Fruit fly (Drosophila melanogaster) whole organism, pupa: ENCODE measurements around the gene CG13101.

ENCODE experiments used
- CG10348 ChIP-seq: fragments of 200-800 bp; sonication (Bioruptor generic); IDR thresholded peaks from 2 replicates; pipeline ENCODE4 v1.3.6; 2022; ENCODE audit warnings: missing biosample characterization, missing genetic modification characterization
- CG12605 ChIP-seq: fragments of 200-800 bp; sonication (Bioruptor generic); IDR thresholded peaks from 2 replicates; pipeline ENCODE4 v1.3.6; 2022; ENCODE audit warnings: missing biosample characterization, missing genetic modification characterization
- CG13204 ChIP-seq: fragments of 200-800 bp; sonication (Bioruptor generic); optimal IDR thresholded peaks from 2 replicates; lab custom pipeline; 2018; ENCODE audit warnings: missing biosample characterization, mild to moderate bottlenecking, missing genetic modification characterization, moderate library complexity
- CG14655 ChIP-seq: fragments of 200-800 bp; sonication (Bioruptor generic); optimal IDR thresholded peaks from 3 replicates; lab custom pipeline; 2017; ENCODE audit warnings: mild to moderate bottlenecking, missing biosample characterization, missing genetic modification reagents, missing genetic modification characterization
- CG15710 ChIP-seq: fragments of 200-800 bp; sonication (Bioruptor generic); optimal IDR thresholded peaks from 2 replicates; lab custom pipeline; 2018; ENCODE audit warnings: missing biosample characterization, mild to moderate bottlenecking, missing genetic modification characterization, moderate library complexity
- CG17806 ChIP-seq: fragments of 200-800 bp; sonication (Bioruptor generic); optimal IDR thresholded peaks from 2 replicates; lab custom pipeline; 2018; ENCODE audit warnings: missing biosample characterization, mild to moderate bottlenecking, missing genetic modification characterization, moderate library complexity
- CG32121 ChIP-seq: fragments of 200-800 bp; sonication (Bioruptor generic); IDR thresholded peaks from 2 replicates; pipeline ENCODE4 v1.3.6; 2022; ENCODE audit warnings: missing biosample characterization, missing genetic modification characterization
- CG34367 ChIP-seq: fragments of 200-800 bp; sonication (Bioruptor generic); optimal IDR thresholded peaks from 2 replicates; lab custom pipeline; 2018; ENCODE audit warnings: missing biosample characterization, mild to moderate bottlenecking, missing genetic modification characterization
- CG4496 ChIP-seq: fragments of 200-800 bp; sonication (Bioruptor generic); IDR thresholded peaks from 3 replicates; pipeline ENCODE4 v1.3.6; 2022; ENCODE audit warnings: missing biosample characterization, missing genetic modification characterization
- CG8159 ChIP-seq: fragments of 200-800 bp; sonication (Bioruptor generic); optimal IDR thresholded peaks from 3 replicates; lab custom pipeline; 2018; ENCODE audit warnings: missing biosample characterization, mild to moderate bottlenecking, missing genetic modification characterization, moderate library complexity
- CG8301 ChIP-seq: fragments of 200-800 bp; sonication (Bioruptor generic); optimal IDR thresholded peaks from 2 replicates; lab custom pipeline; 2018; ENCODE audit warnings: missing biosample characterization, mild to moderate bottlenecking, missing genetic modification characterization
- CG9948 ChIP-seq: fragments of 200-800 bp; sonication (Bioruptor generic); optimal IDR thresholded peaks from 2 replicates; lab custom pipeline; 2018; ENCODE audit warnings: missing biosample characterization, mild to moderate bottlenecking, missing genetic modification characterization, moderate library complexity
- D1 ChIP-seq: fragments of 200-800 bp; sonication (Bioruptor generic); optimal IDR thresholded peaks from 2 replicates; lab custom pipeline; 2018; ENCODE audit warnings: missing biosample characterization, mild to moderate bottlenecking, missing genetic modification characterization, moderate library complexity
- EcR ChIP-seq: fragments of 200-800 bp; sonication (Bioruptor generic); optimal IDR thresholded peaks from 3 replicates; lab custom pipeline; 2019; ENCODE audit warnings: missing biosample characterization, missing genetic modification characterization, mild to moderate bottlenecking, moderate library complexity, missing genetic modification reagents
- Ets98B ChIP-seq: fragments of 200-800 bp; sonication (Bioruptor generic); IDR thresholded peaks from 2 replicates; pipeline ENCODE4 v1.3.6; 2022; ENCODE audit warnings: missing biosample characterization, missing genetic modification characterization
- Pif1A ChIP-seq: fragments of 200-800 bp; sonication (Bioruptor generic); optimal IDR thresholded peaks from 3 replicates; lab custom pipeline; 2016; ENCODE audit warnings: missing biosample characterization, missing genetic modification characterization
- Pif1B ChIP-seq: fragments of 200-800 bp; sonication (Bioruptor generic); optimal IDR thresholded peaks from 3 replicates; lab custom pipeline; 2016; ENCODE audit warnings: missing biosample characterization, missing genetic modification characterization
- Snoo ChIP-seq: fragments of 200-800 bp; sonication (Bioruptor generic); optimal IDR thresholded peaks from 3 replicates; lab custom pipeline; 2017; ENCODE audit warnings: missing biosample characterization, mild to moderate bottlenecking, missing genetic modification characterization, inconsistent platforms
- fd96Ca ChIP-seq: fragments of 200-800 bp; sonication (Bioruptor generic); IDR thresholded peaks from 3 replicates; pipeline ENCODE4 v1.3.6; 2022; ENCODE audit warnings: missing biosample characterization, missing genetic modification characterization
- gl ChIP-seq: fragments of 200-800 bp; sonication (Bioruptor generic); optimal IDR thresholded peaks from 2 replicates; lab custom pipeline; 2018; ENCODE audit warnings: missing biosample characterization, mild to moderate bottlenecking, missing genetic modification characterization
- rn ChIP-seq: fragments of 200-800 bp; sonication (Bioruptor generic); IDR thresholded peaks from 2 replicates; pipeline ENCODE4 v1.3.6; 2022; ENCODE audit warnings: missing biosample characterization, missing genetic modification characterization

Gene CG13101

DNA sequence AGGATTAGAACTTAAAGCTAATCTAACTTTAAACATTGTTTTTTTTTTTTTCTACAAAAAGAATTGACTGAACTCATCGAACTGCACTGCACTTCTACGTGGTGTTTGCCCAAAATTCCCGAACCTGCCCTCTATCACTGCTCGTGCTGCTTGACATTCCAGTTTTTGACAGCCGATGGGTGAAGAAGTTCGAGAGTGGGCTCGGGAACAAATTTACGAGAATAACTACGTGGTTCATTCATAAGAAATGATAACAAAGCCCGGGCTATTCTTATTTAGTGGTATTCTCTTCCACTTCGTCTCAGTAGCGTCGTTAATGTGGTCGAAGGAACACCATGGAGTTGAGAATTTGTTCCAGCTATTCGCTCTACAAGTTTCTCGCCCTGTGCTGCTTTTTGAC lies 17.4 kb downstream of the CG13101 start, which contains the start of gene CG18088:
Gene CG18088, plus strand, starts transcription at position 301 of the 400 bp plus-strand sequence.
- TF ChIP-seq Ets98B: no peak
- no peak for TF ChIP-seq CG4496 (GFP tag; lab: Robert Waterston, UW)
- TF ChIP-seq fd96Ca (GFP tag; lab: Robert Waterston, UW): no peak
- no peak for TF ChIP-seq CG17806
- TF ChIP-seq CG34367 (tag; lab: Kevin White, UChicago): no peak
- TF ChIP-seq CG15710: no peak
- no peak for TF ChIP-seq CG10348
- no peak for TF ChIP-seq CG8301 (tag; lab: Kevin White, UChicago)
- TF ChIP-seq CG13204 (GFP tag; lab: Kevin White, UChicago): no peak
- no peak for TF ChIP-seq EcR (GFP tag; lab: Kevin White, UChicago)
- no peak for TF ChIP-seq CG32121 (GFP tag; lab: Robert Waterston, UW)
- TF ChIP-seq CG8159 (tag; lab: Kevin White, UChicago): no peak
- TF ChIP-seq rn (GFP tag; lab: Robert Waterston, UW): no peak
- TF ChIP-seq CG12605 (GFP tag; lab: Robert Waterston, UW): no peak
- TF ChIP-seq, all 21 proteins: peak for 0

DNA sequence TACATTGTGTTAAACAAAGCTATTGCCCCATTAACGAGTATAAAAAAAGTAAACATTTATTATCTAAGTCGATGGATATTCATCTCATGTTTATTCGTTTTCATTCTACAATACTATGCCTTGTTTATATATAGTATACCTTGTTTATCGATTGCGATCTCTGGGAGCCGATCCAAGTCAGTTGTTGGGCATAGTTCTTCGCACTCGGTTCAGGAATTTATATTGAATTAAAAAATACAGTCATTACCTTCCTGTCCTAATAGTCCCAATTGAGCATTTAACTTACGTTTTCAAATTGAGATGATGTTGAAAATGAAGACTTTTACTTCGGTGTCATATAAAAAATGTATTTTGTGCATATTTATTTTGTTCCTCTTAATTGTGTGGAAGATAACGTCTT lies 20.0 kb downstream of the CG13101 start, which contains the start of gene CG32984:
Gene CG32984, plus strand, starts transcription at position 301 of the 400 bp plus-strand sequence.
- TF ChIP-seq CG34367 (tag; lab: Kevin White, UChicago) (no peak), Pif1A (no peak), CG10348 (no peak), CG14655 (no peak), D1 (tag; lab: Kevin White, UChicago) (no peak), EcR (GFP tag; lab: Kevin White, UChicago) (no peak), Ets98B (no peak), CG13204 (GFP tag; lab: Kevin White, UChicago) (no peak), CG32121 (GFP tag; lab: Robert Waterston, UW) (no peak)

DNA sequence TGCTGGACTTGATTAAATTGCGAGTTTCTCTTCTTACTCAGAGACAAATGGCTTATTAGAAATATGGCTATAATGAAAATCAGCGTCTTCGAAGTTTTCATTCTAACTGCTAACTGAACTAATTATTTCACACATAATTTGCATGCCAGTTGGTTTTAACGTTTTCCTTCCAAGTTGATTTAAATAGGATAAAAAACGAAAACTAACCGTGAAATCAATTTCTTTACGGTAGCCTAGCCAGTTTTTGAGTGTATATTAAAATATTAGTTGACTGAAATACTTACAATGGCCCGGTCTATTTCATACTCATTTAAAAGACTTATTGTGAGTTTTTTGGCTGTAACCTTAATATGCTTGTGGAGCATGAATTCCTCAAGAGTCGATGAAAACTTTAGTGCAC lies 22.4 kb downstream of the CG13101 start, which contains the start of the genes CG9525 and CG32985:
Gene CG9525, minus strand, starts transcription at position 101 of the 400 bp plus-strand sequence.
Gene CG32985, plus strand, starts transcription at position 280 of the 400 bp plus-strand sequence.
- TF ChIP-seq fd96Ca (GFP tag; lab: Robert Waterston, UW) (no peak), CG17806 (no peak), CG10348 (no peak), CG13204 (GFP tag; lab: Kevin White, UChicago) (no peak), CG14655 (no peak), Pif1A (no peak), Ets98B (no peak), CG12605 (GFP tag; lab: Robert Waterston, UW) (no peak), D1 (tag; lab: Kevin White, UChicago) (no peak), EcR (GFP tag; lab: Kevin White, UChicago) (no peak), CG8159 (tag; lab: Kevin White, UChicago) (no peak), CG4496 (GFP tag; lab: Robert Waterston, UW) (no peak), Pif1B (no peak), CG34367 (tag; lab: Kevin White, UChicago) (no peak), Snoo (tag; lab: Kevin White, UChicago) (no peak), gl (no peak), rn (GFP tag; lab: Robert Waterston, UW) (no peak)

DNA sequence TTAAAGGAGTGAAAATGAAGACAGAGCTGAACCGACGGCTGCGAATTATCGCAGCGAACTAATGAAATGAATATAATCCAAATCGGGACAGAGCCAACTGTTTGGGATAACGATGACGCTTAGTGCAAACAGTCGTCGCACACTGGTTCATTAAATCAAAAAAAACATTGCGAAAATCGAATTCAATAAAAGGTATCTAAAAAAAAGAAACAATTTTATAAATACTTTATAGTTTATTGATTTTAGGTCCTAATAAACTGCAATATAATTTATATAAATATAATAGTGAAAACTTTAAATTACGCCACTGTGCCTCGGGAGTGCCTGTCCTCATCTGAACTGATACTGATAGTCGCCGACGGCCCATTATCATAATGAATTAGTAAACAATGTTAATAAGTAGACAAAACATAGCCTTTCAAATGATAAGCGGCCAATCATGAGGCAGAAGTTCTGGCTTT lies 25.6 kb downstream of the CG13101 start, which contains the start of gene CG31886:
Gene CG31886, minus strand, starts transcription at position 51 of the 461 bp plus-strand sequence.
- TF ChIP-seq Ets98B: no peak; the same call in none of the 2 replicates
- no peak for TF ChIP-seq CG4496 (GFP tag; lab: Robert Waterston, UW)
- TF ChIP-seq CG8301 (tag; lab: Kevin White, UChicago): no peak
- no peak; the same call in 1 of the 2 replicates for TF ChIP-seq CG12605 (GFP tag; lab: Robert Waterston, UW)
- no peak for TF ChIP-seq CG13204 (GFP tag; lab: Kevin White, UChicago)
- no peak for TF ChIP-seq CG9948 (tag; lab: Kevin White, UChicago)
- TF ChIP-seq EcR (GFP tag; lab: Kevin White, UChicago): no peak
- TF ChIP-seq D1 (tag; lab: Kevin White, UChicago): no peak
- TF ChIP-seq fd96Ca (GFP tag; lab: Robert Waterston, UW): peak; percentile 72
- no peak for TF ChIP-seq CG17806
- TF ChIP-seq gl: no peak
- no peak for TF ChIP-seq CG34367 (tag; lab: Kevin White, UChicago)
- peak; percentile 35 for TF ChIP-seq Pif1A
- TF ChIP-seq CG14655: peak; percentile 72
- TF ChIP-seq rn (GFP tag; lab: Robert Waterston, UW): no peak
- no peak for TF ChIP-seq CG15710
- no peak for TF ChIP-seq CG8159 (tag; lab: Kevin White, UChicago)
- no peak for TF ChIP-seq CG10348
- TF ChIP-seq Pif1B: peak; percentile 27
- no peak; the same call in none of the 2 replicates for TF ChIP-seq CG32121 (GFP tag; lab: Robert Waterston, UW)

DNA sequence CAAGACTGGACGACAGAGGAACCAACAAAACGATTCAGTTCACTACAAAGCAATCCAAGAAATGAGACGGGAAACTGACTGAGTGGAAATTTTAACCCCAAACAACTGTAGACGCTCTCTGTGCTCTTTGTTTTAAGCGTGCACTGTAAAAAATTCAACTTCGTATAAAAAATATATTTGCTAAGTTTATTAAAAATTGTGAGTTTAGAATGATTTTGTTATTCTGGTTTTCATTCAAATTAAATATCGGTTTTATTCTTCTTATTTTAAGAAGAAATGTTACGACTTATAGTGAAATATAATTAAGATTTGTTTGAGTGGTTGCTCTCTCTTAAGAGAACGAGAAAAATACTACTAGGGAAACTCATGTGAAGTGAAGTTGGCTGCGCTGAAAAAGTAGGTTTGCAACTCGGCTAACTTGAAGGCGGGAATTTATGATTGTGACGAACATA lies 26.6 kb downstream of the CG13101 start:
- TF ChIP-seq EcR (GFP tag; lab: Kevin White, UChicago) (no peak), CG17806 (peak; percentile 85), CG12605 (GFP tag; lab: Robert Waterston, UW) (peak; percentile 96), Pif1A (peak; percentile 86), CG14655 (peak; percentile 86), CG4496 (GFP tag; lab: Robert Waterston, UW) (peak; percentile 97), CG8159 (tag; lab: Kevin White, UChicago) (peak; percentile 85), CG13204 (GFP tag; lab: Kevin White, UChicago) (no peak), CG32121 (GFP tag; lab: Robert Waterston, UW) (peak; percentile 97), CG10348 (peak; percentile 84), fd96Ca (GFP tag; lab: Robert Waterston, UW) (peak; percentile 65; the same call in 1 of the 3 replicates), CG8301 (tag; lab: Kevin White, UChicago) (peak; percentile 86), CG15710 (peak; percentile 81), CG9948 (tag; lab: Kevin White, UChicago) (peak; percentile 82), gl (peak; percentile 46), D1 (tag; lab: Kevin White, UChicago) (peak; percentile 75), rn (GFP tag; lab: Robert Waterston, UW) (peak; percentile 93), CG34367 (tag; lab: Kevin White, UChicago) (peak; percentile 74), Pif1B (peak; percentile 68), Snoo (tag; lab: Kevin White, UChicago) (peak; percentile 88), Ets98B (peak; percentile 95)
